Worm (Caenorhabditis elegans): ENCODE data around the gene nipa-1.

DNA sequence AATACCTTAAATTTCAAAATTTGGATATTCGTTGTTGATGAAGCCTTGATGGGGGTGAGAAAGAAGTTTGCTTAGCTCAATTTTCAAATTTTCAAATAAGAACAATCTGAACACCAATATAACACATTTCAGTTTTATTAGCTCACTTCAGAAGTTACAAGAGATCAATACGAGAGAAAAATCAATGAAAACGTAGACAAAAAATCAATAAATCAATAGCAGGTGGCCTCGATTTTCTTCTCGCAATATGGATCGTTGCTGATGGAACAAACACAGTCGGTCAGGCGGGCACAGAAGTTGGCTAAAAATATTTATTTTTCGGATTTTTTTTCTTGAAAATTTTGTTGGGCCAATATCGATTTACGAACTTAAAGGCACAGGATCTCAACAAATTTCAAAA lies 15.2 kb upstream of the nipa-1 start:
- no peak for TF ChIP-seq flt-1 (GFP tag; IDR thresholded peaks at IDR 0.05)
- no peak for TF ChIP-seq hnd-1 (tag; optimal IDR thresholded peaks at IDR 0.05)
- no peak for TF ChIP-seq ama-1 (optimal IDR thresholded peaks at IDR 0.05)
- TF ChIP-seq tra-4 (tag; optimal IDR thresholded peaks at IDR 0.05): no peak
- no peak for TF ChIP-seq B0310.2 (tag; optimal IDR thresholded peaks at IDR 0.05)
- TF ChIP-seq F13C5.2 (tag; optimal IDR thresholded peaks at IDR 0.05): no peak
- TF ChIP-seq ets-7 (tag; optimal IDR thresholded peaks at IDR 0.05): no peak
- no peak for TF ChIP-seq hmbx-1 (tag; optimal IDR thresholded peaks at IDR 0.05)
- no peak for TF ChIP-seq ceh-13 (GFP tag; optimal IDR thresholded peaks at IDR 0.05)
- no peak for TF ChIP-seq scrt-1 (GFP tag; IDR thresholded peaks at IDR 0.05)
- TF ChIP-seq tbx-11 (GFP tag; IDR thresholded peaks at IDR 0.05): no peak

Data from whole organism, early embryonic.